Worm (Caenorhabditis elegans): Measurements from ENCODE around the gene egl-3.

ce11 chrV:10134077-10134693 is 39.4 kb downstream of the egl-3 start, which contains the start of the genes C08B6.18, wdr-20 and C08B6.8:
- no peak for TF ChIP-seq flt-1 (GFP tag; IDR thresholded peaks at IDR 0.05)
- TF ChIP-seq klf-2 (GFP tag; conservative IDR thresholded peaks at IDR 0.05) = no peak
- no peak for TF ChIP-seq tab-1 (GFP tag; IDR thresholded peaks at IDR 0.05)
- TF ChIP-seq ztf-23 (GFP tag; IDR thresholded peaks at IDR 0.05) = no peak
- no peak for TF ChIP-seq med-1 (GFP tag; optimal IDR thresholded peaks at IDR 0.05; ENCODE audit: insufficient read depth)
